Worm (Caenorhabditis elegans) whole organism, L4/young adult: ENCODE measurements around the gene T11G6.3.

Source experiments
- W03F9.2 ChIP-seq: fragments of 150-350 bp; optimal IDR thresholded peaks from 2 replicates; lab custom pipeline; 2014; ENCODE audit warnings: missing biosample characterization, missing genetic modification characterization
- dao-5 ChIP-seq: sonication (generic microtip); optimal IDR thresholded peaks from 2 replicates; lab custom pipeline; 2016; ENCODE audit warnings: missing genotype, missing genetic modification characterization, moderate library complexity, missing compliant biosample characterization
- him-1 ChIP-seq: sonication (generic microtip); optimal IDR thresholded peaks from 2 replicates; lab custom pipeline; 2016; ENCODE audit warnings: missing genotype, missing genetic modification reagents, missing genetic modification characterization, missing compliant biosample characterization

ce11 chrIV:10852403-10852802 lies 2.6 kb downstream of the T11G6.3 start:
- no peak for TF ChIP-seq W03F9.2 (tag; lab: Kevin White, UChicago)
- TF ChIP-seq him-1 (tag; lab: Kevin White, UChicago), result no peak
- no peak for TF ChIP-seq dao-5 (tag; lab: Kevin White, UChicago)
